Worm (Caenorhabditis elegans) whole organism, L4 larva: ENCODE measurements around the gene ddn-1.

Source experiments
- F49E8.2 ChIP-seq: sonication (generic microtip); optimal IDR thresholded peaks from 2 replicates; lab custom pipeline; 2016; ENCODE audit warnings: missing compliant biosample characterization, mild to moderate bottlenecking, missing genetic modification characterization, borderline replicate concordance
- lin-15B ChIP-seq: fragments of 150-350 bp; sonication (generic microtip); optimal IDR thresholded peaks from 3 replicates; lab custom pipeline; 2014; ENCODE audit warnings: missing biosample characterization, missing genetic modification characterization
- lsy-2 ChIP-seq, 2 experiments: fragments of 150-350 bp in 1 of 2; sonication (generic microtip) in 1 of 2; optimal IDR thresholded peaks; 2 replicates each; lab custom pipeline; 2014 to 2017; ENCODE audit warnings: missing biosample characterization in 2 of 2, missing genetic modification characterization in 2 of 2
- madf-5 ChIP-seq, 2 experiments: fragments of 200-800 bp; sonication (Bioruptor generic); IDR thresholded peaks; 2 replicates each; pipeline ENCODE4 v1.3.6; 2022; ENCODE audit warnings: missing compliant biosample characterization in 2 of 2, missing genetic modification characterization in 2 of 2
- mdl-1 ChIP-seq, 2 experiments: fragments of 150-350 bp in 1 of 2; sonication (generic microtip) in 1 of 2; optimal IDR thresholded peaks; 2 replicates each; lab custom pipeline; 2014 to 2017; ENCODE audit warnings: missing biosample characterization in 2 of 2, missing genetic modification characterization in 2 of 2
- mxl-3 ChIP-seq: fragments of 200-800 bp; sonication (Bioruptor generic); optimal IDR thresholded peaks from 2 replicates; lab custom pipeline; 2018; ENCODE audit warnings: mild to moderate bottlenecking, missing genetic modification characterization, missing compliant biosample characterization
- nhr-11 ChIP-seq: fragments of 150-350 bp; optimal IDR thresholded peaks from 2 replicates; lab custom pipeline; 2014; ENCODE audit warnings: missing biosample characterization, missing genetic modification characterization
- pha-4 ChIP-seq, 2 experiments: fragments of 150-350 bp in 1 of 2; fragments of 200-800 bp in 1 of 2; sonication (Bioruptor generic) in 1 of 2; IDR thresholded peaks in 1 of 2; optimal IDR thresholded peaks in 1 of 2; 2 replicates each; pipeline versions ENCODE4 v1.3.6 to Lab custom; 2014 to 2022; ENCODE audit warnings: missing genetic modification characterization in 2 of 2, missing genetic modification reagents in 2 of 2, missing biosample characterization in 1 of 2, missing compliant biosample characterization in 1 of 2
- saeg-2 ChIP-seq: fragments of 200-800 bp; sonication (Bioruptor generic); IDR thresholded peaks from 2 replicates; pipeline ENCODE4 v1.3.6; 2022; ENCODE audit warnings: missing genetic modification reagents, missing genetic modification characterization, missing compliant biosample characterization

- TF ChIP-seq lsy-2 (tag; optimal IDR thresholded peaks at IDR 0.05; lab: Kevin White, UChicago) (peak in 1 of 2 experiments; percentile 46), mxl-3 (GFP tag; lab: Kevin White, UChicago) (no peak), mdl-1 (tag; optimal IDR thresholded peaks at IDR 0.05; lab: Kevin White, UChicago) (peak in 1 of 2 experiments; percentile 30), saeg-2 (no peak), nhr-11 (tag; lab: Kevin White, UChicago) (no peak), lin-15B (tag; lab: Kevin White, UChicago) (no peak), pha-4 (GFP tag; IDR thresholded peaks at IDR 0.05; lab: Robert Waterston, UW) (no peak), pha-4 (tag; optimal IDR thresholded peaks at IDR 0.05; lab: Kevin White, UChicago) (no peak), madf-5 (GFP tag; IDR thresholded peaks at IDR 0.05; lab: Robert Waterston, UW) (no peak), F49E8.2 (tag; lab: Kevin White, UChicago) (no peak)
Observed at ce11 chrV:8773826-8774382, 13.6 kb upstream of the ddn-1 start, which contains the start of gene B0507.2.
